Worm (Caenorhabditis elegans): ENCODE measurements around the gene K01A6.4.

DNA sequence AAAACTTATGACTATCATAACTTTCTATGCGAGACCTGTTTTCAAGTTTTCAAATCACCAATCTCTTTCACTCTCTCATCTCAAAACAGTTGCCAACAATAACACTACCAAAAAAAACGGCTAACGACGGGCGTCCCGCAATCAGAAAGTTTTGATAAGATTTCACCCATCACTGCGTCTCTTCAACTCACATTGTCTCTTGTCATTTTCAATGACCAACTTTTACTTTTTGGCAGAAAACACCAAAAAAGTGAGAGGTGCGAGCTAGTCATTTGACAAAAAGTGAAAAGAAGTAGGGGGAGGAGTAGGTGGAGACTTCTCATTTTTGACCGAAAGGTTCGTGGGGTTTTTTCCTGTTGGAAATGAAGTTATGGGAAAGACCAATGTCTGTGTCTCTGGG is 21.5 kb downstream of the K01A6.4 start:
- TF ChIP-seq dao-5 (tag; optimal IDR thresholded peaks at IDR 0.05) (no peak), him-1 (tag; optimal IDR thresholded peaks at IDR 0.05) (no peak), W03F9.2 (tag; optimal IDR thresholded peaks at IDR 0.05) (no peak)
